Worm (Caenorhabditis elegans) whole organism, young adult: Measurements from ENCODE around the gene zig-12.
"Not testable (repeated sequence)": the region's sequence is repeated elsewhere in the genome, so short reads cannot be mapped to it uniquely, and the experiment has no call there.

Experiments
- B0261.1 ChIP-seq: sonication (generic microtip); optimal IDR thresholded peaks from 2 replicates; lab custom pipeline; 2016; ENCODE audit warnings: mild to moderate bottlenecking, missing genetic modification characterization, moderate library complexity, missing compliant biosample characterization
- D2030.7 ChIP-seq: fragments of 200-800 bp; sonication (Bioruptor generic); IDR thresholded peaks from 2 replicates; pipeline ENCODE4 v1.3.6; 2022; ENCODE audit warnings: missing genetic modification reagents, missing genetic modification characterization, missing compliant biosample characterization
- F55B11.4 ChIP-seq: sonication (generic microtip); optimal IDR thresholded peaks from 2 replicates; lab custom pipeline; 2016; ENCODE audit warnings: missing compliant biosample characterization, missing genetic modification characterization, borderline replicate concordance; ENCODE audit not compliant: insufficient read depth
- ZK185.1 ChIP-seq: sonication (generic microtip); optimal IDR thresholded peaks from 2 replicates; lab custom pipeline; 2016; ENCODE audit warnings: mild to moderate bottlenecking, missing genetic modification characterization, missing compliant biosample characterization; ENCODE audit not compliant: poor library complexity, severe bottlenecking
- ama-1 ChIP-seq, 3 experiments: fragments of 150-350 bp in 1 of 3; sonication (generic microtip) in 2 of 3; optimal IDR thresholded peaks; 2 replicates each; lab custom pipeline; 2014 to 2018; ENCODE audit warnings: missing biosample characterization in 2 of 3, missing genetic modification characterization in 2 of 3, missing genetic modification reagents in 2 of 3
- atf-7 ChIP-seq: sonication (generic microtip); optimal IDR thresholded peaks from 2 replicates; lab custom pipeline; 2017; ENCODE audit warnings: mild to moderate bottlenecking, missing genetic modification characterization, missing compliant biosample characterization
- attf-5 ChIP-seq: fragments of 200-800 bp; sonication (Bioruptor generic); optimal IDR thresholded peaks from 2 replicates; lab custom pipeline; 2018; ENCODE audit warnings: mild to moderate bottlenecking, missing genetic modification characterization, missing compliant biosample characterization
- ceh-91 ChIP-seq: fragments of 200-800 bp; sonication (Bioruptor generic); IDR thresholded peaks from 2 replicates; pipeline ENCODE4 v1.3.6; 2022; ENCODE audit warnings: missing genetic modification reagents, missing genetic modification characterization, missing compliant biosample characterization
- dpff-1 ChIP-seq: sonication (generic microtip); optimal IDR thresholded peaks from 2 replicates; lab custom pipeline; 2017; ENCODE audit warnings: mild to moderate bottlenecking, missing genetic modification characterization, missing compliant biosample characterization
- dpl-1 ChIP-seq: fragments of 150-350 bp; optimal IDR thresholded peaks from 2 replicates; lab custom pipeline; 2014; ENCODE audit warnings: missing biosample characterization, missing genetic modification reagents, missing genetic modification characterization
- efl-1 ChIP-seq: fragments of 150-350 bp; optimal IDR thresholded peaks from 2 replicates; lab custom pipeline; 2014; ENCODE audit warnings: missing biosample characterization, missing genetic modification reagents, missing genetic modification characterization
- egrh-3 ChIP-seq: fragments of 200-800 bp; sonication (Bioruptor generic); IDR thresholded peaks from 2 replicates; pipeline ENCODE4 v1.3.6; 2022; ENCODE audit warnings: missing genetic modification reagents, missing genetic modification characterization, missing compliant biosample characterization
- ekl-4 ChIP-seq: fragments of 200-800 bp; sonication (Bioruptor generic); IDR thresholded peaks from 2 replicates; pipeline ENCODE4 v1.3.6; 2022; ENCODE audit warnings: missing genetic modification reagents, missing genetic modification characterization, missing compliant biosample characterization
- gei-17 ChIP-seq: fragments of 200-800 bp; sonication (Bioruptor generic); optimal IDR thresholded peaks from 2 replicates; lab custom pipeline; 2018; ENCODE audit warnings: mild to moderate bottlenecking, missing genetic modification characterization, missing compliant biosample characterization
- him-1 ChIP-seq: sonication (generic microtip); optimal IDR thresholded peaks from 2 replicates; lab custom pipeline; 2016; ENCODE audit warnings: missing genotype, missing genetic modification reagents, missing genetic modification characterization, missing compliant biosample characterization
- hlh-12 ChIP-seq: sonication (generic microtip); optimal IDR thresholded peaks from 2 replicates; lab custom pipeline; 2016; ENCODE audit warnings: missing genetic modification characterization, missing compliant biosample characterization
- hmg-1.2 ChIP-seq: fragments of 200-800 bp; sonication (Bioruptor generic); IDR thresholded peaks from 2 replicates; pipeline ENCODE4 v1.3.6; 2022; ENCODE audit warnings: missing genetic modification reagents, missing genetic modification characterization, missing compliant biosample characterization
- let-526 ChIP-seq: fragments of 200-800 bp; sonication (Bioruptor generic); IDR thresholded peaks from 2 replicates; pipeline ENCODE4 v1.3.6; 2022; ENCODE audit warnings: missing genetic modification reagents, missing genetic modification characterization, missing compliant biosample characterization
- lin-40 ChIP-seq: sonication (generic microtip); optimal IDR thresholded peaks from 2 replicates; lab custom pipeline; 2016; ENCODE audit warnings: missing genetic modification characterization, mild to moderate bottlenecking, missing compliant biosample characterization, missing genotype, missing genetic modification reagents
- lir-1 ChIP-seq: fragments of 200-800 bp; sonication (Bioruptor generic); conservative IDR thresholded peaks from 2 replicates; pipeline ENCODE4 v1.3.6; 2022; ENCODE audit warnings: missing genetic modification reagents, missing genetic modification characterization, missing compliant biosample characterization
- lsy-27 ChIP-seq: sonication (generic microtip); optimal IDR thresholded peaks from 2 replicates; lab custom pipeline; 2017; ENCODE audit warnings: missing genetic modification characterization, mild to moderate bottlenecking, missing compliant biosample characterization, antibody characterized with exemption, missing genotype, borderline replicate concordance; ENCODE audit not compliant: insufficient read depth
- madf-3 ChIP-seq: fragments of 200-800 bp; sonication (Bioruptor generic); IDR thresholded peaks from 2 replicates; pipeline ENCODE4 v1.3.6; 2022; ENCODE audit warnings: missing genetic modification reagents, missing genetic modification characterization, missing compliant biosample characterization
- mcd-1 ChIP-seq: fragments of 200-800 bp; sonication (Bioruptor generic); IDR thresholded peaks from 2 replicates; pipeline ENCODE4 v1.3.6; 2022; ENCODE audit warnings: missing genetic modification reagents, missing genetic modification characterization, missing compliant biosample characterization
- mel-28 ChIP-seq: sonication (generic microtip); optimal IDR thresholded peaks from 2 replicates; lab custom pipeline; 2016; ENCODE audit warnings: borderline replicate concordance, mild to moderate bottlenecking, missing genetic modification characterization, missing compliant biosample characterization
- mes-4 ChIP-seq: sonication (generic microtip); optimal IDR thresholded peaks from 2 replicates; lab custom pipeline; 2016; ENCODE audit warnings: missing genotype, missing genetic modification characterization, missing compliant biosample characterization
- nfya-1 ChIP-seq: sonication (generic microtip); optimal IDR thresholded peaks from 2 replicates; lab custom pipeline; 2017; ENCODE audit warnings: antibody characterized with exemption, missing compliant biosample characterization, missing genetic modification characterization, borderline replicate concordance; ENCODE audit not compliant: insufficient read depth
- nfya-2 ChIP-seq: fragments of 200-800 bp; sonication (Bioruptor generic); IDR thresholded peaks from 2 replicates; pipeline ENCODE4 v1.3.6; 2022; ENCODE audit warnings: missing genetic modification reagents, missing genetic modification characterization, missing compliant biosample characterization
- nhr-80 ChIP-seq: sonication (generic microtip); optimal IDR thresholded peaks from 2 replicates; lab custom pipeline; 2016; ENCODE audit warnings: missing genetic modification characterization, missing compliant biosample characterization
- rcor-1 ChIP-seq: fragments of 200-800 bp; sonication (Bioruptor generic); IDR thresholded peaks from 2 replicates; pipeline ENCODE4 v1.3.6; 2022; ENCODE audit warnings: missing genetic modification reagents, missing genetic modification characterization, missing compliant biosample characterization
- rec-8 ChIP-seq, 2 experiments: sonication (generic microtip); optimal IDR thresholded peaks; 2 replicates each; lab custom pipeline; 2016; ENCODE audit warnings: mild to moderate bottlenecking in 2 of 2, missing genetic modification characterization in 2 of 2, missing genetic modification reagents in 2 of 2, missing genotype in 2 of 2, missing biosample characterization in 1 of 2, missing compliant biosample characterization in 1 of 2, moderate library complexity in 1 of 2
- rpc-1 ChIP-seq, 2 experiments: fragments of 150-350 bp in 1 of 2; sonication (generic microtip) in 1 of 2; optimal IDR thresholded peaks; 2 replicates each; lab custom pipeline; 2014 to 2018; ENCODE audit warnings: missing biosample characterization in 1 of 2, missing genetic modification characterization in 1 of 2, missing genetic modification reagents in 1 of 2, missing genotype in 1 of 2
- snpc-4 ChIP-seq, 5 experiments: fragments of 150-350 bp in 1 of 5; sonication (generic microtip) in 4 of 5; optimal IDR thresholded peaks; 2 replicates each; lab custom pipeline; 2014 to 2018; ENCODE audit warnings: missing genetic modification characterization in 5 of 5, missing biosample characterization in 3 of 5, antibody characterized with exemption in 2 of 5, mild to moderate bottlenecking in 2 of 5, missing compliant biosample characterization in 2 of 5, missing genotype in 2 of 5, moderate library complexity in 2 of 5, missing genetic modification reagents in 1 of 5
- somi-1 ChIP-seq: fragments of 200-800 bp; sonication (Bioruptor generic); optimal IDR thresholded peaks from 2 replicates; lab custom pipeline; 2018; ENCODE audit warnings: mild to moderate bottlenecking, missing genetic modification characterization, missing compliant biosample characterization
- tbp1 ChIP-seq: fragments of 200-800 bp; sonication (Bioruptor generic); optimal IDR thresholded peaks from 2 replicates; lab custom pipeline; 2018; ENCODE audit warnings: mild to moderate bottlenecking, missing genetic modification characterization, missing compliant biosample characterization
- tbx-9 ChIP-seq: sonication (generic microtip); optimal IDR thresholded peaks from 2 replicates; lab custom pipeline; 2016; ENCODE audit warnings: borderline replicate concordance, missing genetic modification characterization, inconsistent platforms, missing compliant biosample characterization
- zim-3 ChIP-seq: sonication (generic microtip); optimal IDR thresholded peaks from 2 replicates; lab custom pipeline; 2017; ENCODE audit warnings: mild to moderate bottlenecking, missing genetic modification characterization, moderate library complexity, missing compliant biosample characterization
- ztf-18 ChIP-seq: sonication (generic microtip); optimal IDR thresholded peaks from 2 replicates; lab custom pipeline; 2016; ENCODE audit warnings: missing genotype, mild to moderate bottlenecking, missing genetic modification characterization, missing compliant biosample characterization
- ztf-28 ChIP-seq: fragments of 200-800 bp; sonication (Bioruptor generic); IDR thresholded peaks from 2 replicates; pipeline ENCODE4 v1.3.6; 2022; ENCODE audit warnings: missing genetic modification reagents, missing genetic modification characterization, missing compliant biosample characterization

Gene zig-12

DNA sequence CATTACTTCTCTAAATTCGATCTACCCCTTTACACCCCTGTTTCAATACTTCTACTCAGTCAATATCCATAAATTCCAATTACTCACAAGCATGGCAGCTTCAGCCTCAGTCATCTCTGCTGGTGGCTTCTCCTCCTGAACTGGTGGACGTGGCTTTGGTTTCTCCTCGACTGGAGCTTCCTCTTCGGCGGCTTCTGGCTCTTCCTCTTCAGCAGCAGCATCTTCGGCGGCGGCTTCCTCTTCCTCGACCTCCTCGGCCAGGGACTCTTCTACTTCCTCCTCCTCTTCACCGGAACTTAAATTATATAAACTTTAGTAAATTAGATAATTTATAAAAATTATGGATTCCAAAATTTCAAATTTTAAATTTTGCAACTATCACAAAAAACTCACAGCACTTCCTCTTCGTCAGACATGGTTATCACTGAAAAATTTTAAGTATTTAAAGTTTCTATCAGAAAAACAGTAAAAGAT, 40.5 kb upstream of the zig-12 start, which contains the start of gene tnt-2:
TSS of gene tnt-2 (minus strand) at position 424 of the 474 bp plus-strand sequence.
- no peak for TF ChIP-seq B0261.1 (tag; lab: Kevin White, UChicago)
- TF ChIP-seq egrh-3 = peak; percentile 84
- no peak for TF ChIP-seq F55B11.4
- TF ChIP-seq, all 124 proteins: peak for 1

ce11 chrX:8723840-8724239, 39.9 kb upstream of the zig-12 start:
- TF ChIP-seq somi-1 (GFP tag; lab: Kevin White, UChicago) = peak; percentile 27
- TF ChIP-seq lir-1 = no peak

- TF ChIP-seq ztf-28 (GFP tag; lab: Robert Waterston, UW) (no peak), rpc-1 (optimal IDR thresholded peaks at IDR 0.05; lab: Kevin White, UChicago) (no peak), rpc-1 (tag; optimal IDR thresholded peaks at IDR 0.05; lab: Kevin White, UChicago) (no peak)
Measured at ce11 chrX:8727306-8727705, 36.4 kb upstream of the zig-12 start, which contains the start of gene EGAP4.1. Gene EGAP4.1, minus strand, starts transcription at chrX:8727406.

DNA sequence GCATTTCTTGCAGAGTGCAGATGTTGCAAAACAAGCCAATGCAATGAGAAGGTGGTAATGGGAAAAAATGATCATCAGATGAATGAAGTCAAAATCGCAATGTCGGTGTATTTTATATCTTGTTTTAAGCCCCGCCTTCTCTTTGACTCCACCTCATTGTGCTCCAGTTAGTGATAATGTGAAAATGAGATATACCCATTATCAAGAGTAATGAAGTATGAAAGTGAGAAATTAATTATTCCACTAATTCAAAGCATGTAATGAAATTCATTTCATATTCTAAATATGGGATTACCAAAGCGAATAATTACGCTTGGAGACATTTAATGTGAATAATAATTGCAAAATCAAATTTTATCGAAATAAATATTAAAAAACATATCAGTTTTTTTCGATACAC, 31.9 kb upstream of the zig-12 start, which contains the start of gene M02D8.6:
TSS of gene M02D8.6 (minus strand) at position 101 of the 400 bp plus-strand sequence.
- TF ChIP-seq nfya-1 (tag; lab: Kevin White, UChicago); mel-28 (tag; lab: Kevin White, UChicago); ama-1 (optimal IDR thresholded peaks at IDR 0.05; lab: Kevin White, UChicago); ama-1 (GFP tag; optimal IDR thresholded peaks at IDR 0.05; lab: Kevin White, UChicago): not testable (repeated sequence)

- TF ChIP-seq madf-3 (GFP tag; lab: Robert Waterston, UW) (no peak), ama-1 (optimal IDR thresholded peaks at IDR 0.05; lab: Kevin White, UChicago) (no peak), ama-1 (GFP tag; optimal IDR thresholded peaks at IDR 0.05; lab: Kevin White, UChicago) (no peak), lin-40 (tag; lab: Kevin White, UChicago) (peak; percentile 19), nfya-2 (GFP tag; lab: Robert Waterston, UW) (no peak), nhr-80 (peak; percentile 53), mcd-1 (GFP tag; lab: Robert Waterston, UW) (peak; percentile 62), rcor-1 (GFP tag; lab: Robert Waterston, UW) (no peak), zim-3 (no peak), ZK185.1 (tag; lab: Kevin White, UChicago) (no peak), egrh-3 (no peak), hlh-12 (tag; lab: Kevin White, UChicago) (no peak), lsy-27 (no peak), dpff-1 (tag; lab: Kevin White, UChicago) (no peak), rec-8 (tag; optimal IDR thresholded peaks at IDR 0.05; lab: Kevin White, UChicago) (no peak), ceh-91 (GFP tag; lab: Robert Waterston, UW) (no peak), hmg-1.2 (GFP tag; lab: Robert Waterston, UW) (peak; percentile 45; the same call in 1 of the 2 replicates), atf-7 (no peak), F55B11.4 (no peak), ekl-4 (GFP tag; lab: Robert Waterston, UW) (no peak), tbx-9 (tag; lab: Kevin White, UChicago) (no peak), let-526 (GFP tag; lab: Robert Waterston, UW) (no peak), tbp1 (GFP tag; lab: Kevin White, UChicago) (no peak), ztf-18 (tag; lab: Kevin White, UChicago) (no peak), gei-17 (GFP tag; lab: Kevin White, UChicago) (no peak), dpl-1 (GFP tag; lab: Kevin White, UChicago) (no peak), mes-4 (tag; lab: Kevin White, UChicago) (no peak), efl-1 (GFP tag; lab: Kevin White, UChicago) (no peak), him-1 (tag; lab: Kevin White, UChicago) (no peak), attf-5 (GFP tag; lab: Kevin White, UChicago) (peak; percentile 64), snpc-4 (GFP tag; optimal IDR thresholded peaks at IDR 0.05; lab: Kevin White, UChicago) (no peak), snpc-4 (tag; optimal IDR thresholded peaks at IDR 0.05; lab: Kevin White, UChicago) (no peak), D2030.7 (GFP tag; lab: Robert Waterston, UW) (no peak)
Measured at ce11 chrX:8736965-8737464, 26.7 kb upstream of the zig-12 start, which contains the start of gene M02D8.3. Gene M02D8.3, minus strand, starts transcription at chrX:8737015.
